Worm (Caenorhabditis elegans) whole organism, early embryonic: Measurements from ENCODE around the gene dnj-24.

Experiments used
- ama-1 ChIP-seq: fragments of 150-350 bp; optimal IDR thresholded peaks from 2 replicates; lab custom pipeline; 2014
- ceh-13 ChIP-seq: fragments of 200-800 bp; sonication (Bioruptor generic); optimal IDR thresholded peaks from 2 replicates; lab custom pipeline; 2018; ENCODE audit warnings: mild to moderate bottlenecking, missing genetic modification characterization, missing compliant biosample characterization
- flt-1 ChIP-seq: fragments of 200-800 bp; sonication (Bioruptor generic); IDR thresholded peaks from 2 replicates; pipeline ENCODE4 v1.3.6; 2022; ENCODE audit warnings: missing genetic modification characterization, missing compliant biosample characterization
- hmbx-1 ChIP-seq: sonication (generic microtip); optimal IDR thresholded peaks from 2 replicates; lab custom pipeline; 2016; ENCODE audit warnings: mild to moderate bottlenecking, missing genetic modification characterization, missing compliant biosample characterization
- hmg-4 ChIP-seq: fragments of 200-800 bp; sonication (Bioruptor generic); optimal IDR thresholded peaks from 2 replicates; lab custom pipeline; 2018; ENCODE audit warnings: mild to moderate bottlenecking, missing genetic modification characterization, missing compliant biosample characterization
- hnd-1 ChIP-seq: sonication (generic microtip); optimal IDR thresholded peaks from 2 replicates; lab custom pipeline; 2016; ENCODE audit warnings: missing genetic modification characterization, missing compliant biosample characterization
- scrt-1 ChIP-seq: fragments of 200-800 bp; sonication (Bioruptor generic); IDR thresholded peaks from 2 replicates; pipeline ENCODE4 v1.3.6; 2022; ENCODE audit warnings: missing genetic modification characterization, missing compliant biosample characterization
- tbx-11 ChIP-seq: fragments of 200-800 bp; sonication (Bioruptor generic); IDR thresholded peaks from 2 replicates; pipeline ENCODE4 v1.3.6; 2022; ENCODE audit warnings: missing genetic modification characterization, missing compliant biosample characterization
- tbx-37 ChIP-seq: fragments of 200-800 bp; sonication (Bioruptor generic); conservative IDR thresholded peaks from 2 replicates; pipeline ENCODE4 v1.3.6; 2022; ENCODE audit warnings: missing genetic modification reagents, missing genetic modification characterization, missing compliant biosample characterization
- tra-4 ChIP-seq: sonication (generic microtip); optimal IDR thresholded peaks from 2 replicates; lab custom pipeline; 2017; ENCODE audit warnings: missing genetic modification characterization, missing compliant biosample characterization

ce11 chrIII:5453290-5453689, 29.4 kb upstream of the dnj-24 start, which contains the start of gene F48E8.4:
- no peak for TF ChIP-seq hmg-4 (GFP tag; lab: Kevin White, UChicago)
- no peak for TF ChIP-seq ama-1 (lab: Kevin White, UChicago)
- no peak for TF ChIP-seq tbx-11 (GFP tag; lab: Robert Waterston, UW)
- no peak for TF ChIP-seq scrt-1 (GFP tag; lab: Robert Waterston, UW)
- no peak for TF ChIP-seq flt-1
- TF ChIP-seq tbx-37 (GFP tag; lab: Robert Waterston, UW), result no peak
- no peak for TF ChIP-seq ceh-13 (GFP tag; lab: Kevin White, UChicago)
- no peak for TF ChIP-seq hnd-1 (tag; lab: Kevin White, UChicago)
- no peak for TF ChIP-seq hmbx-1 (tag; lab: Kevin White, UChicago)
- no peak for TF ChIP-seq tra-4 (tag; lab: Kevin White, UChicago)
